Worm (Caenorhabditis elegans) whole organism, midembryonic: ENCODE results near the gene srw-53.
"Not testable (repeated sequence)": the region's sequence is repeated elsewhere in the genome, so short reads cannot be mapped to it uniquely, and the experiment has no call there.

ENCODE experiments used
- T22C8.4 ChIP-seq: fragments of 200-800 bp; sonication (Bioruptor generic); IDR thresholded peaks from 2 replicates; pipeline ENCODE4 v1.3.6; 2022; ENCODE audit warnings: missing genetic modification characterization, missing compliant biosample characterization
- cog-1 ChIP-seq: sonication (generic microtip); optimal IDR thresholded peaks from 2 replicates; lab custom pipeline; 2016; ENCODE audit warnings: missing genetic modification characterization, missing compliant biosample characterization
- flt-1 ChIP-seq: fragments of 200-800 bp; sonication (Bioruptor generic); IDR thresholded peaks from 2 replicates; pipeline ENCODE4 v1.3.6; 2022; ENCODE audit warnings: missing genetic modification characterization, missing compliant biosample characterization
- klf-2 ChIP-seq: fragments of 200-800 bp; sonication (Bioruptor generic); conservative IDR thresholded peaks from 2 replicates; pipeline ENCODE4 v1.3.6; 2022; ENCODE audit warnings: missing genetic modification reagents, missing genetic modification characterization, missing compliant biosample characterization
- med-1 ChIP-seq: sonication (generic microtip); optimal IDR thresholded peaks from 2 replicates; lab custom pipeline; 2017; ENCODE audit warnings: missing genetic modification characterization, mild to moderate bottlenecking, missing compliant biosample characterization, antibody characterized with exemption, missing genetic modification reagents; ENCODE audit not compliant: insufficient read depth
- ref-1 ChIP-seq: fragments of 200-800 bp; sonication (Bioruptor generic); conservative IDR thresholded peaks from 2 replicates; pipeline ENCODE4 v1.3.6; 2022; ENCODE audit warnings: missing genetic modification reagents, missing genetic modification characterization, missing compliant biosample characterization
- tab-1 ChIP-seq: fragments of 200-800 bp; sonication (Bioruptor generic); IDR thresholded peaks from 2 replicates; pipeline ENCODE4 v1.3.6; 2022; ENCODE audit warnings: missing genetic modification characterization, missing compliant biosample characterization
- ztf-23 ChIP-seq: fragments of 200-800 bp; sonication (Bioruptor generic); IDR thresholded peaks from 2 replicates; pipeline ENCODE4 v1.3.6; 2022; ENCODE audit warnings: missing genetic modification reagents, missing genetic modification characterization, missing compliant biosample characterization
- ztf-29 ChIP-seq: fragments of 200-800 bp; sonication (Bioruptor generic); IDR thresholded peaks from 2 replicates; pipeline ENCODE4 v1.3.6; 2022; ENCODE audit warnings: missing genetic modification reagents, missing genetic modification characterization, missing compliant biosample characterization

srw-53 gene

DNA sequence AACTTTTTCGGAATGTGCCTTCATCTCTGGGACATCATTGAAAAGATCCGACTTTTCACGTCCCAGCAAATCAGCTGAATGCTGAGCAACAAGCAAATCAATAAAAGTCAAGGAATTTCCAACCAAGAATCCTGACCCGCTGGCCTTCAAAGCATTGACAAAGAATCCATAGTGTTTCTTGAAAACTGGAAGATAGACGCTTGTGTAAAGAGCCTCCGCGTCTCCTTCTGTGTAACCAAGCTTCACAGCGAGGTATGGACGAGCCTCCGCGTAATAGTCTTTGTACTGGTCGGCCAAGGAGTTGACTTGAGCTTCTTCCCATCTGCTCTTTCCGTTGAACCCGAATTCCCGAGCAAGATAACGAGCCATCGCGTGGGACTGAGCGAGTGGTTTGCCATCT, 27.9 kb upstream of the srw-53 start:
- no peak for TF ChIP-seq tab-1
- no peak for TF ChIP-seq flt-1 (GFP tag; lab: Robert Waterston, UW)
- TF ChIP-seq T22C8.4 (GFP tag; lab: Robert Waterston, UW) = no peak
- TF ChIP-seq med-1 (GFP tag; lab: Kevin White, UChicago) = no peak
- no peak for TF ChIP-seq ztf-29
- TF ChIP-seq ztf-23 (GFP tag; lab: Robert Waterston, UW) = no peak
- TF ChIP-seq cog-1 (tag; lab: Kevin White, UChicago) = no peak
- no peak for TF ChIP-seq ref-1 (GFP tag; lab: Robert Waterston, UW)
- no peak for TF ChIP-seq klf-2 (GFP tag; lab: Robert Waterston, UW)

DNA sequence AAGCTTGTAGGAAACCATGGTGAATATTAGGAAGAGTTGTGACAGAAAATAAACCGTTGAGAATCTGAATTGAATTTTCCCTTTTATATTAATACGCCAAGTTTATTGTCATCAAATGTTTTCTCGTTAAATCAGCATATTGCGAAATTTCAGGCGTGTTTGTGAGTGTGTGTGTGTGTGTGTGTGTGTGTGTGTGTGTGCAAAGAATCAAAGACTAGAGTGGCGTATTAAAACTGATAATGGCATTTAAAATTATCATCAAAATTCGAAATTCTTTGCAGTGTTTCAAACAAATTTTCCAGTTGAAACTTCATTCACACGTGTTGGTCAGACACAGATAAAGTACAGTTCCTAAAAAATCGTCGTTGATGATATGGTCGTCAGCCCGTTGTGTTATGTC, 27.3 kb upstream of the srw-53 start, which contains the start of gene gst-38:
Gene gst-38 (minus strand): TSS at position 152 of the 400 bp plus-strand sequence.
- TF ChIP-seq ref-1 (GFP tag; lab: Robert Waterston, UW) (no peak), T22C8.4 (GFP tag; lab: Robert Waterston, UW) (no peak), flt-1 (GFP tag; lab: Robert Waterston, UW) (no peak), klf-2 (GFP tag; lab: Robert Waterston, UW) (no peak), med-1 (GFP tag; lab: Kevin White, UChicago) (no peak), ztf-29 (no peak), tab-1 (no peak), cog-1 (tag; lab: Kevin White, UChicago) (no peak), ztf-23 (GFP tag; lab: Robert Waterston, UW) (no peak)

DNA sequence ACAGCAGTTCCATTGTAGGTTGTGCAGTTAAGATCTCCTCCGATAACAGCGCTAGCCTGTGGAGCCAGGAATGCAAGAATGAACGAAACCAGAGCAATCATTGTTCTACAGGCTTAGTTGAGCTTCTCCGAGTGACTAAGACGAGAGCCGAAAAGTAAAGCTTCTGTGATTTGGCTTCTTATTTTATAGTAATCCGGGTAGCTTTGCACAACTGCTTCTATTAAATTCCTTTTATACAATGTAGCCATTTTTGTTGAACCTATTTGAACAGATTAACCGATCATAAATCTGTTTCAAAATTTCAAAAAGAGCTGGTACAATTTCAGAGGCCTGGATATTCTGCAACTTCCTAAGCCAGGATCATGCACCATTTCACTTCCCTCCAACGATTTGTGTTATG, 25.8 kb upstream of the srw-53 start, which contains the start of gene F35E8.9:
Gene F35E8.9 (minus strand): TSS at position 101 of the 400 bp plus-strand sequence.
- TF ChIP-seq T22C8.4 (GFP tag; lab: Robert Waterston, UW) (no peak), cog-1 (tag; lab: Kevin White, UChicago) (no peak), tab-1 (no peak), flt-1 (GFP tag; lab: Robert Waterston, UW) (no peak), ztf-23 (GFP tag; lab: Robert Waterston, UW) (no peak), med-1 (GFP tag; lab: Kevin White, UChicago) (no peak), ref-1 (GFP tag; lab: Robert Waterston, UW) (no peak), klf-2 (GFP tag; lab: Robert Waterston, UW) (no peak)

DNA sequence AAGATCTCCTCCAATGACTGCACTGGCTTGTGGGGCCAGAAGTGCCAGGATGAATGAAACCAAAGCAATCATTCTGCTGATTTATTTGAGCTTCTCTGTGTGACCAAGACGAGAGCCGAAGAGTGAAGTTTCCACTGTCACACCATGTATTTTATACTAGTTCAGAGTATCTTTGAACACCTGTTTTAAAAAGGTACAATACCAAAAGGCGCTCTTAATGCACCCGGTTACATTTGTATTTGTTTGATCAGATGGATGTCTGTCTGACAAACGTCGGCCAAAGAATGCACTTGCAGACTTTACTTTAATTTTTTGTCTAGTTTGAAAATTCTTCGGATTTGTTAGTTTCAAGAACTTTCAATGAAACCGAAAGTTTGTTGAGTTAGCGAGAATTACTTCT, 23.0 kb upstream of the srw-53 start, which contains the start of gene F35E8.10:
Gene F35E8.10 (minus strand): TSS at position 101 of the 400 bp plus-strand sequence.
- TF ChIP-seq cog-1 (tag; lab: Kevin White, UChicago) (no peak), ref-1 (GFP tag; lab: Robert Waterston, UW) (no peak), med-1 (GFP tag; lab: Kevin White, UChicago) (no peak), flt-1 (GFP tag; lab: Robert Waterston, UW) (no peak), tab-1 (no peak), klf-2 (GFP tag; lab: Robert Waterston, UW) (no peak), T22C8.4 (GFP tag; lab: Robert Waterston, UW) (no peak), ztf-29 (no peak), ztf-23 (GFP tag; lab: Robert Waterston, UW) (no peak)

DNA sequence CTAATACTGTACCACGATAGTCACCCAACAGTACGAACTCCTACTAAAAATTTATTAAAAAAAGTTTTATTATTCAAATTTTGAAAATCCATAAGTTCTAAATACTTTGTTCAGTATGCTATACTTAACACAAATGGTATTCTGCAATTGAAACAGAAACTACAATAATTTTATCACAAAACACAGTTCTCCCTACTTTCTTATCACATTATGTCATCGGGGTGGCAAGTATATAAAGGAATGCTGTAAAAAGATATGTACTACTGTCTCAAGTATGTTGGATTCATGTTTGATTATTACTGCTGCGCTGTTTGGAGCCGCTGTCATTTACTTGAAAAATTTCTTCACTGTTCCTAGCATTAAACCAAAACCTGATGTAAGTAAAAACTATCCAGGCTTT, 22.1 kb upstream of the srw-53 start, which contains the start of gene cdr-1:
Gene cdr-1 (plus strand): TSS at position 208 of the 400 bp plus-strand sequence.
- TF ChIP-seq klf-2 (GFP tag; lab: Robert Waterston, UW) = no peak
- no peak for TF ChIP-seq ztf-23 (GFP tag; lab: Robert Waterston, UW)
- no peak for TF ChIP-seq ref-1 (GFP tag; lab: Robert Waterston, UW)
- TF ChIP-seq T22C8.4 (GFP tag; lab: Robert Waterston, UW) = no peak
- no peak for TF ChIP-seq ztf-29
- no peak for TF ChIP-seq med-1 (GFP tag; lab: Kevin White, UChicago)

DNA sequence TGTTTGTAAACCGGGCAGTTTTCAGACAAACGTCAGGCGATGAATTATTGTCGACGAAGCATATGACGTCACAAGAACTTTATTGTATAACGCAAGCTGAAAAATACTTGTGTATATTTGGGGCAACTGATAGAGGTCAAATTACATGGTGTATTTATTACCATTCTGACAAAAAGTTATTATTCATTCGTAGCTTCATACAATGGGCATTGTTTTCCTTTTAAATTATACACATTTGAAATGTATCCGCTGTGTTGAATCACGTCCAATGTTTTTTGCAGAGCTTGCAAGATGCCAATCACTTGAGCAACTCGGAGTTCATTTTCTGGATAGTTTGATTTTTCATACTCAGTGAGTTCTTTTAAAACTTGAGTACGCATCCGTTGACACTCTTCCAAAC, 20.2 kb upstream of the srw-53 start, which contains the start of gene F35E8.13:
Gene F35E8.13 (plus strand): TSS at position 301 of the 400 bp plus-strand sequence.
- no peak for TF ChIP-seq ztf-23 (GFP tag; lab: Robert Waterston, UW)
- no peak for TF ChIP-seq T22C8.4 (GFP tag; lab: Robert Waterston, UW)
- TF ChIP-seq med-1 (GFP tag; lab: Kevin White, UChicago) = no peak
- no peak for TF ChIP-seq tab-1
- no peak for TF ChIP-seq ref-1 (GFP tag; lab: Robert Waterston, UW)
- no peak for TF ChIP-seq flt-1 (GFP tag; lab: Robert Waterston, UW)

DNA sequence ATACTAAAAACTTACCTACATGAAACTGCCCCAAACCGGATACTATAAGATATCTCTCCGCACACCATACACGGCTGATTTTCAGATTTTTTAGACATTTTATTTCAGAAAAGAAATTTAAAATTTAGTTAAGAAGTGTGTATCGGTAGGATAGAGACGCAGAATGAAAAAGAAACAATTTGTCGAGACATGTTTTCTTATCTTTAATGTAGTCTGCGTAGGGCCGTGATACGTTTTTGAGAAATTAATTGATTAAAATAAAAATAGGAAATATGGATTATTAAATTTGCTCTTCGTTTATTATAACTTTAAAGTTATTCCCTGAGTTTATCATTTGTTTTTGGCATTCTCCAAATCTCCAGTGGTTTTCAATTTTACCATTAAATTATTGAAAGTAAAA, 18.9 kb upstream of the srw-53 start, which contains the start of gene nhr-108:
Gene nhr-108 (minus strand): TSS at position 166 of the 400 bp plus-strand sequence.
- TF ChIP-seq flt-1 (GFP tag; lab: Robert Waterston, UW) = no peak
- TF ChIP-seq ztf-29 = no peak
- TF ChIP-seq klf-2 (GFP tag; lab: Robert Waterston, UW) = no peak

DNA sequence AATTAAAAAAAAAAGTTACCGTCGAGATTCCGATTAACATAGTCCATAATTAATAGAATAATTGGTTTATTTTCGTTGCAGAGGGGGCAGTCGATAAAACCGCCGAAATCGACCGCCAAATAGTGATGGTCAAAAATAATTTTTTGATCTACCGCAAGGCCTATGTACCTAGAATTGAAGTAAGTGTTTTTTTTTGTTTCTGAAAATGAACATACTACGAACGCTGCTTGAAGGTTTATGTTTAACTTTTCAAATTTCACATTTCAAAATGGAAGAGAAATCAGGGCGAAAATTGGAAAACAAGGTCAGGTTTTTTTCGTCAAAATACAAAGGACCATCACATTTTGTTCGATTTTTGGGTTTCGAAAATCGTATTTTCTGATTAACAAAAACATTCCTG, 14.9 kb upstream of the srw-53 start, which contains the start of gene pzf-1:
Gene pzf-1 (minus strand): TSS at position 101 of the 400 bp plus-strand sequence.
- no peak for TF ChIP-seq med-1 (GFP tag; lab: Kevin White, UChicago)
- no peak for TF ChIP-seq ztf-29
- no peak for TF ChIP-seq klf-2 (GFP tag; lab: Robert Waterston, UW)

DNA sequence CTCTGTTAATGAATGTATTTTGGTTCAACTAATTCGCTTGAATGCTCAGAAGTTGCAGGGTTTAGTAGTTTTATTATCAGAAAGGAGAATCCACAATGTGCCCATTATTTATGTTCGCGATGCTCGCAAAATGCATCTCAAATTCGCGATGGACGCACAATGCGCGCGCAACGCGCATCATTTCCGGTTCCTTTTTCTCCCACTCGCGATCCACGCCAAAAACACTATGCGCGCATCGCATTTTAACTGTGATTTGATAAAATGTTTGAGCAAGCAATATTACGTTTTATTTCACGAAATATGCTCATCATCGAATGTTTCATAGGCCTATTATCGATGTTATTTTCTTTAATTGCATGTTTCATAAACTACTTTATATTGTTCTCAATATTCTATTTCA, 13.3 kb upstream of the srw-53 start, which contains the start of gene srbc-77:
Gene srbc-77 (plus strand): TSS at position 301 of the 400 bp plus-strand sequence.
- TF ChIP-seq klf-2, T22C8.4, ztf-23 (GFP tag; lab: Robert Waterston, UW): not testable (repeated sequence)

DNA sequence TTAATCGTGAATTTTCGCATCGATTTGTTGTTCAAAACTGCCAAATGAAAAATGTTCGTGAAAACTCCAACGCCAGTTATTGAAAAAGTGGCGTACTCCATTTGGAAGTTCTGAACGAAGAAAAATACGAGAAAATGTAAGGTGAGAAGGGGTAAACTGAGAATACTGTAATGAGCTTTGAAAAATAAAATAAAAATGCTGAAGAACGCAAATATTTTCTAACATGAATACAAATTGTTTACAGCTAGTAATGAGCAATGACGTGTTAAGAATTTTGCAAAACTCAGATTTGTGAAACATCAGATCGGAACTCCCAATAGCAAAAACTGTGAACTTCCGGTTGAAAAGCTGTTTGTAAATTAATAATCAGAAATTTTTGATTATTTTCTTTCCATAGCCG, 10.8 kb upstream of the srw-53 start, which contains the start of gene srw-26:
Gene srw-26 (minus strand): TSS at position 101 of the 400 bp plus-strand sequence.
- TF ChIP-seq T22C8.4 (GFP tag; lab: Robert Waterston, UW) (no peak), flt-1 (GFP tag; lab: Robert Waterston, UW) (no peak), ref-1 (GFP tag; lab: Robert Waterston, UW) (no peak), med-1 (GFP tag; lab: Kevin White, UChicago) (no peak), tab-1 (no peak), klf-2 (GFP tag; lab: Robert Waterston, UW) (no peak), ztf-23 (GFP tag; lab: Robert Waterston, UW) (no peak), ztf-29 (no peak), cog-1 (tag; lab: Kevin White, UChicago) (no peak)
